Worm (Caenorhabditis elegans): ENCODE measurements around the gene ndub-6.

- TF ChIP-seq flt-1 (GFP tag; IDR thresholded peaks at IDR 0.05) (no peak), ama-1 (optimal IDR thresholded peaks at IDR 0.05) (no peak), B0310.2 (tag; optimal IDR thresholded peaks at IDR 0.05) (no peak), sea-1 (GFP tag; conservative IDR thresholded peaks at IDR 0.05) (no peak), hnd-1 (tag; optimal IDR thresholded peaks at IDR 0.05) (no peak), tbx-11 (GFP tag; IDR thresholded peaks at IDR 0.05) (no peak)
Observed at ce11 chrIV:11692071-11692673, 40.0 kb downstream of the ndub-6 start.

Data from whole organism, early embryonic.